Worm (Caenorhabditis elegans) whole organism, young adult: ENCODE results near the gene ZK742.3.

Experiments used
- F57C9.4 ChIP-seq: sonication (generic microtip); optimal IDR thresholded peaks from 2 replicates; lab custom pipeline; 2017; ENCODE audit warnings: mild to moderate bottlenecking, missing genetic modification characterization, missing compliant biosample characterization
- K11D2.4 ChIP-seq: fragments of 200-800 bp; sonication (Bioruptor generic); IDR thresholded peaks from 2 replicates; pipeline ENCODE4 v1.3.6; 2022; ENCODE audit warnings: missing genetic modification reagents, missing genetic modification characterization, missing compliant biosample characterization
- ceh-40 ChIP-seq: fragments of 200-800 bp; sonication (Bioruptor generic); IDR thresholded peaks from 2 replicates; pipeline ENCODE4 v1.3.6; 2022; ENCODE audit warnings: missing genetic modification characterization, missing compliant biosample characterization
- lin-35 ChIP-seq, 3 experiments: fragments of 150-350 bp in 2 of 3; sonication (generic microtip) in 1 of 3; optimal IDR thresholded peaks; 2 replicates each; lab custom pipeline; 2014 to 2018; ENCODE audit warnings: missing biosample characterization in 3 of 3, missing genetic modification characterization in 3 of 3, missing genetic modification reagents in 3 of 3
- ztf-3 ChIP-seq: fragments of 200-800 bp; sonication (Bioruptor generic); optimal IDR thresholded peaks from 2 replicates; lab custom pipeline; 2018; ENCODE audit warnings: mild to moderate bottlenecking, missing genetic modification characterization, missing compliant biosample characterization

ce11 chrV:7826917-7827316 lies 17.2 kb upstream of the ZK742.3 start, which contains the start of gene mig-6:
- no peak for TF ChIP-seq K11D2.4
- TF ChIP-seq ztf-3 = no peak
- TF ChIP-seq ceh-40 (GFP tag; lab: Robert Waterston, UW) = no peak
- TF ChIP-seq lin-35 (GFP tag; optimal IDR thresholded peaks at IDR 0.05; lab: Kevin White, UChicago) = no peak
- TF ChIP-seq F57C9.4 = no peak
